Worm (Caenorhabditis elegans) whole organism, L2 larva: ENCODE measurements around the gene C10G8.8.

Experiments used
- lin-11 ChIP-seq: fragments of 150-350 bp; sonication (generic microtip); optimal IDR thresholded peaks from 2 replicates; lab custom pipeline; 2014; ENCODE audit warnings: missing biosample characterization, missing genetic modification characterization, inconsistent platforms, mixed read lengths
- nhr-12 ChIP-seq: fragments of 150-350 bp; optimal IDR thresholded peaks from 2 replicates; lab custom pipeline; 2014; ENCODE audit warnings: missing biosample characterization, missing genetic modification characterization
- nhr-237 ChIP-seq: fragments of 150-350 bp; optimal IDR thresholded peaks from 2 replicates; lab custom pipeline; 2014; ENCODE audit warnings: missing biosample characterization, missing genetic modification characterization

- no peak for TF ChIP-seq nhr-237 (tag; lab: Kevin White, UChicago)
- no peak for TF ChIP-seq nhr-12
- no peak for TF ChIP-seq lin-11
Measured at ce11 chrV:5334588-5334987, 6.4 kb upstream of the C10G8.8 start, which contains the start of gene srg-28.
